Fruit fly (Drosophila melanogaster) whole organism, embryonic: ENCODE data around the gene wg.

ENCODE experiments used
- Antp ChIP-seq: fragments of 200-800 bp; sonication (Bioruptor generic); optimal IDR thresholded peaks from 3 replicates; lab custom pipeline; 2016; ENCODE audit warnings: missing biosample characterization, missing genetic modification characterization
- Atf-2 ChIP-seq: fragments of 200-800 bp; sonication (Bioruptor generic); optimal IDR thresholded peaks from 2 replicates; lab custom pipeline; 2016; ENCODE audit warnings: missing biosample characterization, missing genetic modification characterization
- Bgb ChIP-seq: fragments of 200-800 bp; sonication (Bioruptor generic); IDR thresholded peaks from 2 replicates; pipeline ENCODE4 v1.3.6; 2022; ENCODE audit warnings: missing biosample characterization, missing genetic modification characterization; ENCODE audit not compliant: partially characterized antibody
- CG10267 ChIP-seq: fragments of 200-800 bp; sonication (Bioruptor generic); optimal IDR thresholded peaks from 2 replicates; lab custom pipeline; 2018; ENCODE audit warnings: missing biosample characterization, mild to moderate bottlenecking, missing genetic modification characterization, moderate library complexity
- CG10462 ChIP-seq: fragments of 200-800 bp; sonication (Bioruptor generic); optimal IDR thresholded peaks from 2 replicates; lab custom pipeline; 2016; ENCODE audit warnings: missing biosample characterization, missing genetic modification characterization
- CG10543 ChIP-seq: fragments of 200-800 bp; sonication (Bioruptor generic); optimal IDR thresholded peaks from 3 replicates; lab custom pipeline; 2017; ENCODE audit warnings: missing biosample characterization, mild to moderate bottlenecking, missing genetic modification characterization, moderate library complexity
- CG11695 ChIP-seq: fragments of 200-800 bp; sonication (Bioruptor generic); IDR thresholded peaks from 3 replicates; pipeline ENCODE4 v1.3.6; 2022; ENCODE audit warnings: missing biosample characterization, missing genetic modification characterization
- CG12299 ChIP-seq: fragments of 200-800 bp; sonication (Bioruptor generic); optimal IDR thresholded peaks from 2 replicates; lab custom pipeline; 2018; ENCODE audit warnings: missing biosample characterization, mild to moderate bottlenecking, missing genetic modification characterization
- CG12391 ChIP-seq: fragments of 200-800 bp; sonication (Bioruptor generic); optimal IDR thresholded peaks from 3 replicates; lab custom pipeline; 2018; ENCODE audit warnings: missing biosample characterization, mild to moderate bottlenecking, missing genetic modification characterization, moderate library complexity
- CG17829 ChIP-seq: fragments of 200-800 bp; optimal IDR thresholded peaks from 2 replicates; lab custom pipeline; 2019; ENCODE audit warnings: missing biosample characterization, mild to moderate bottlenecking, missing genetic modification characterization, moderate library complexity
- CG3065 ChIP-seq: fragments of 200-800 bp; sonication (Bioruptor generic); optimal IDR thresholded peaks from 2 replicates; lab custom pipeline; 2016; ENCODE audit warnings: missing biosample characterization, missing genetic modification characterization
- CG32532 ChIP-seq: fragments of 200-800 bp; sonication (Bioruptor generic); IDR thresholded peaks from 2 replicates; pipeline ENCODE4 v1.3.6; 2022; ENCODE audit warnings: missing biosample characterization, missing genetic modification characterization
- CG33213 ChIP-seq: fragments of 200-800 bp; sonication (Bioruptor generic); optimal IDR thresholded peaks from 3 replicates; lab custom pipeline; 2016; ENCODE audit warnings: missing biosample characterization, missing genetic modification characterization
- CG5180 ChIP-seq: fragments of 200-800 bp; sonication (Bioruptor generic); optimal IDR thresholded peaks from 3 replicates; lab custom pipeline; 2017; ENCODE audit warnings: missing biosample characterization, missing genetic modification characterization, mild to moderate bottlenecking, moderate library complexity, missing genetic modification reagents
- CG6254 ChIP-seq: fragments of 200-800 bp; sonication (Bioruptor generic); optimal IDR thresholded peaks from 3 replicates; lab custom pipeline; 2017; ENCODE audit warnings: mild to moderate bottlenecking, missing biosample characterization, missing genetic modification reagents, missing genetic modification characterization
- CG6813 ChIP-seq: fragments of 200-800 bp; sonication (Bioruptor generic); optimal IDR thresholded peaks from 2 replicates; lab custom pipeline; 2017; ENCODE audit warnings: missing biosample characterization, missing genetic modification characterization, mild to moderate bottlenecking, moderate library complexity, missing genetic modification reagents
- CG8765 ChIP-seq: fragments of 200-800 bp; sonication (Bioruptor generic); IDR thresholded peaks from 2 replicates; pipeline ENCODE4 v1.3.6; 2022; ENCODE audit warnings: missing biosample characterization, missing genetic modification characterization
- Chrac-16 ChIP-seq: fragments of 200-800 bp; sonication (Bioruptor generic); optimal IDR thresholded peaks from 3 replicates; lab custom pipeline; 2016; ENCODE audit warnings: missing biosample characterization, missing genetic modification characterization
- Deaf1 ChIP-seq: fragments of 200-800 bp; optimal IDR thresholded peaks from 3 replicates; lab custom pipeline; 2019; ENCODE audit warnings: missing biosample characterization, mild to moderate bottlenecking, missing genetic modification characterization, moderate library complexity
- Doc3 ChIP-seq: fragments of 200-800 bp; sonication (Bioruptor generic); IDR thresholded peaks from 3 replicates; pipeline ENCODE4 v1.3.6; 2022; ENCODE audit warnings: missing biosample characterization, missing genetic modification characterization; ENCODE audit not compliant: partially characterized antibody
- Eip74EF ChIP-seq, 2 experiments: fragments of 200-800 bp in 1 of 2; fragments of >200 bp in 1 of 2; sonication (Bioruptor generic) in 1 of 2; optimal IDR thresholded peaks; 2 replicates each; lab custom pipeline; 2017 to 2019; ENCODE audit warnings: missing biosample characterization in 2 of 2, missing genetic modification characterization in 2 of 2, mild to moderate bottlenecking in 1 of 2, moderate library complexity in 1 of 2
- Ets97D ChIP-seq: fragments of 200-800 bp; sonication (Bioruptor generic); optimal IDR thresholded peaks from 3 replicates; lab custom pipeline; 2016; ENCODE audit warnings: missing biosample characterization, missing genetic modification characterization
- Hand ChIP-seq: fragments of 200-800 bp; sonication (Bioruptor generic); optimal IDR thresholded peaks from 2 replicates; lab custom pipeline; 2017; ENCODE audit warnings: mild to moderate bottlenecking, missing biosample characterization, missing genetic modification reagents, missing genetic modification characterization
- Nf-YC ChIP-seq: fragments of 200-800 bp; optimal IDR thresholded peaks from 3 replicates; lab custom pipeline; 2019; ENCODE audit warnings: missing biosample characterization, mild to moderate bottlenecking, missing genetic modification characterization, moderate library complexity
- Side ChIP-seq: fragments of 200-800 bp; sonication (Bioruptor generic); optimal IDR thresholded peaks from 2 replicates; lab custom pipeline; 2016; ENCODE audit warnings: missing biosample characterization, missing genetic modification characterization
- Sox100B ChIP-seq: fragments of 200-800 bp; sonication (Bioruptor generic); optimal IDR thresholded peaks from 3 replicates; lab custom pipeline; 2018; ENCODE audit warnings: missing biosample characterization, mild to moderate bottlenecking, missing genetic modification characterization
- Xrp1 ChIP-seq: fragments of 200-800 bp; sonication (Bioruptor generic); IDR thresholded peaks from 2 replicates; pipeline ENCODE4 v1.3.6; 2022; ENCODE audit warnings: missing biosample characterization, missing genetic modification characterization
- amos ChIP-seq: fragments of 200-800 bp; sonication (Bioruptor generic); IDR thresholded peaks from 2 replicates; pipeline ENCODE4 v1.3.6; 2022; ENCODE audit warnings: missing biosample characterization, missing genetic modification characterization; ENCODE audit not compliant: partially characterized antibody
- ase ChIP-seq: fragments of 200-800 bp; sonication (Bioruptor generic); IDR thresholded peaks from 3 replicates; pipeline ENCODE4 v1.3.6; 2022; ENCODE audit warnings: missing biosample characterization, missing genetic modification characterization
- cad ChIP-seq: fragments of >200 bp; optimal IDR thresholded peaks from 2 replicates; lab custom pipeline; 2017; ENCODE audit warnings: missing biosample characterization, missing genetic modification characterization
- chinmo ChIP-seq: fragments of 200-800 bp; sonication (Bioruptor generic); IDR thresholded peaks from 4 replicates; pipeline ENCODE4 v1.3.6; 2022; ENCODE audit warnings: missing biosample characterization, missing genetic modification characterization; ENCODE audit not compliant: partially characterized antibody
- chn ChIP-seq: fragments of 200-800 bp; sonication (Bioruptor generic); optimal IDR thresholded peaks from 2 replicates; lab custom pipeline; 2016; ENCODE audit warnings: missing biosample characterization, missing genetic modification characterization
- dpn ChIP-seq, 2 experiments: fragments of 200-800 bp; sonication (Bioruptor generic); optimal IDR thresholded peaks; 3 replicates each; lab custom pipeline; 2016; ENCODE audit warnings: missing biosample characterization in 2 of 2, missing genetic modification characterization in 2 of 2
- dysf ChIP-seq: fragments of 200-800 bp; sonication (Bioruptor generic); IDR thresholded peaks from 3 replicates; pipeline ENCODE4 v1.3.6; 2022; ENCODE audit warnings: missing biosample characterization, missing genetic modification characterization
- esg ChIP-seq: fragments of 200-800 bp; sonication (Bioruptor generic); conservative IDR thresholded peaks from 2 replicates; pipeline ENCODE4 v1.3.6; 2022; ENCODE audit warnings: missing biosample characterization, missing genetic modification characterization
- gce ChIP-seq: fragments of 200-800 bp; sonication (Bioruptor generic); IDR thresholded peaks from 3 replicates; pipeline ENCODE4 v1.3.6; 2022; ENCODE audit warnings: missing biosample characterization, missing genetic modification characterization
- h ChIP-seq: fragments of >200 bp; optimal IDR thresholded peaks from 2 replicates; lab custom pipeline; 2017
- hb ChIP-seq: fragments of 200-800 bp; sonication (Bioruptor generic); IDR thresholded peaks from 3 replicates; pipeline ENCODE4 v1.3.6; 2022; ENCODE audit warnings: missing biosample characterization, missing genetic modification characterization; ENCODE audit not compliant: partially characterized antibody
- jing ChIP-seq: fragments of 200-800 bp; sonication (Bioruptor generic); optimal IDR thresholded peaks from 2 replicates; lab custom pipeline; 2018; ENCODE audit warnings: missing biosample characterization, mild to moderate bottlenecking, missing genetic modification characterization
- jumu ChIP-seq: fragments of 200-800 bp; sonication (Bioruptor generic); optimal IDR thresholded peaks from 3 replicates; lab custom pipeline; 2016; ENCODE audit warnings: missing biosample characterization, missing genetic modification characterization
- kah ChIP-seq: fragments of 200-800 bp; sonication (Bioruptor generic); optimal IDR thresholded peaks from 2 replicates; lab custom pipeline; 2018; ENCODE audit warnings: missing biosample characterization, mild to moderate bottlenecking, missing genetic modification characterization
- knrl ChIP-seq: fragments of 200-800 bp; sonication (Bioruptor generic); IDR thresholded peaks from 3 replicates; pipeline ENCODE4 v1.3.6; 2022; ENCODE audit warnings: missing biosample characterization, missing genetic modification characterization; ENCODE audit not compliant: partially characterized antibody
- lab ChIP-seq: fragments of 200-800 bp; sonication (Bioruptor generic); optimal IDR thresholded peaks from 3 replicates; lab custom pipeline; 2017; ENCODE audit warnings: missing biosample characterization, missing genetic modification characterization, mild to moderate bottlenecking, moderate library complexity, missing genetic modification reagents
- lola ChIP-seq, 3 experiments: fragments of >200 bp in 2 of 3; fragments of 200-800 bp in 1 of 3; sonication (Bioruptor generic) in 1 of 3; optimal IDR thresholded peaks; 2 replicates each; lab custom pipeline; 2017 to 2019; ENCODE audit warnings: missing biosample characterization in 3 of 3, missing genetic modification characterization in 3 of 3, mild to moderate bottlenecking in 1 of 3, moderate library complexity in 1 of 3
- mam ChIP-seq: fragments of 200-800 bp; sonication (Bioruptor generic); optimal IDR thresholded peaks from 3 replicates; lab custom pipeline; 2016; ENCODE audit warnings: missing biosample characterization, missing genetic modification characterization
- sc ChIP-seq, 3 experiments: fragments of >200 bp in 2 of 3; fragments of 200-800 bp in 1 of 3; sonication (Bioruptor generic) in 1 of 3; optimal IDR thresholded peaks; 2 replicates in 2 of 3; 3 replicates in 1 of 3; lab custom pipeline; 2017; ENCODE audit warnings: mild to moderate bottlenecking in 1 of 3, missing biosample characterization in 1 of 3, missing genetic modification characterization in 1 of 3, missing genetic modification reagents in 1 of 3
- ssp ChIP-seq: fragments of 200-800 bp; sonication (Bioruptor generic); IDR thresholded peaks from 2 replicates; pipeline ENCODE4 v1.3.6; 2022; ENCODE audit warnings: missing biosample characterization, missing genetic modification characterization
- sug ChIP-seq: fragments of 200-800 bp; optimal IDR thresholded peaks from 2 replicates; lab custom pipeline; 2019; ENCODE audit warnings: missing biosample characterization, mild to moderate bottlenecking, missing genetic modification characterization, moderate library complexity
- yki ChIP-seq: fragments of >200 bp; optimal IDR thresholded peaks from 3 replicates; lab custom pipeline; 2018

wg gene

DNA sequence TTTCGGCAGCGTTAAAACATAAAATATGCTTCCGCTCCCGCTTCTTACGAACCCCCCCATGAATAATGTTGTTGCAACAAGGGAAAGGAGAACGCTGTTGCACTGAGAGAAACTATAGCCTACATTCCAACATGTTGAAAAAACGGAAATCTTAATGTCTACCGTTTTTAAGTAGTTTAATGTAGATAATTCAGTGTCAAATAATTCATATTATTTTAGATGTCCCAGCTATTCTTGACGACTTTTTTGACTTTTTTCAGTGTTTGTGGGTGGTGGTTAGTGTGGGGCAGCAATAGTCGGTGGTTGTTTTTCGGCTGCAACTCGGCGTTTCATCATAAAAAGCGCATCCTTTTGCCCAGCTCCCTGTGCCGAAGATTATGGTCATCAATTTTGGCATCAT lies 45.0 kb upstream of the wg start (continued):
- TF ChIP-seq sug (tag; lab: Kevin White, UChicago) = no peak
- peak; percentile 23 for TF ChIP-seq Side (GFP tag; lab: Kevin White, UChicago)
- TF ChIP-seq CG33213 = no peak
- TF ChIP-seq jing (GFP tag; lab: Kevin White, UChicago) = peak; percentile 10
- TF ChIP-seq amos (GFP tag; lab: Robert Waterston, UW) = no peak
- peak; percentile 84 for TF ChIP-seq Xrp1 (GFP tag; lab: Robert Waterston, UW)
- TF ChIP-seq Antp (GFP tag; lab: Kevin White, UChicago) = peak; percentile 15
- peak; percentile 72 for TF ChIP-seq CG12391
- TF ChIP-seq hb (GFP tag; lab: Robert Waterston, UW) = no peak
- TF ChIP-seq ase (GFP tag; lab: Robert Waterston, UW) = no peak
- TF ChIP-seq Eip74EF (GFP tag; optimal IDR thresholded peaks at IDR 0.05; lab: Kevin White, UChicago) = peak in 1 of 2 experiments; percentile 11
- TF ChIP-seq lab (GFP tag; lab: Kevin White, UChicago) = peak; percentile 14
- peak; percentile 13 for TF ChIP-seq Chrac-16 (GFP tag; lab: Kevin White, UChicago)
- no peak for TF ChIP-seq Nf-YC (tag; lab: Kevin White, UChicago)
- peak; percentile 8 for TF ChIP-seq Deaf1 (tag; lab: Kevin White, UChicago)
- peak; percentile 23 for TF ChIP-seq CG12299 (tag; lab: Kevin White, UChicago)
- TF ChIP-seq chn = peak; percentile 43
- TF ChIP-seq CG10543 (GFP tag; lab: Kevin White, UChicago) = no peak
- TF ChIP-seq h (lab: Kevin White, UChicago) = no peak
- peak; percentile 24 for TF ChIP-seq kah (GFP tag; lab: Kevin White, UChicago)
- peak; percentile 16 for TF ChIP-seq CG10462 (GFP tag; lab: Kevin White, UChicago)
- peak; percentile 52 for TF ChIP-seq esg (GFP tag; lab: Robert Waterston, UW)
- peak; percentile 26 for TF ChIP-seq jumu (GFP tag; lab: Kevin White, UChicago)
- TF ChIP-seq CG3065 (GFP tag; lab: Kevin White, UChicago) = peak; percentile 10
- peak; percentile 43 for TF ChIP-seq Sox100B
- peak; percentile 27 for TF ChIP-seq CG6813 (GFP tag; lab: Kevin White, UChicago)
- no peak for TF ChIP-seq Ets97D (GFP tag; lab: Kevin White, UChicago)
- peak; percentile 58 for TF ChIP-seq CG17829 (tag; lab: Kevin White, UChicago)
- no peak for TF ChIP-seq knrl
- TF ChIP-seq CG11695 (GFP tag; lab: Robert Waterston, UW) = no peak
- TF ChIP-seq gce = 0 out of 3 replicates have a peak, but pooled peaks have one; percentile 15
- TF ChIP-seq dysf (GFP tag; lab: Robert Waterston, UW) = 0 out of 3 replicates have a peak, but pooled peaks have one; percentile 52
- peak; percentile 50 for TF ChIP-seq CG6254
- 0 out of 2 replicates have a peak, but pooled peaks have one; percentile 6 for TF ChIP-seq CG32532 (GFP tag; lab: Robert Waterston, UW)
- 0 out of 4 replicates have a peak, but pooled peaks have one; percentile 18 for TF ChIP-seq chinmo
- no peak for TF ChIP-seq sc (optimal IDR thresholded peaks at IDR 0.05; lab: Kevin White, UChicago)
- TF ChIP-seq sc (GFP tag; optimal IDR thresholded peaks at IDR 0.05; lab: Kevin White, UChicago) = peak; percentile 52
- no peak for TF ChIP-seq Doc3
- TF ChIP-seq lola (GFP tag; optimal IDR thresholded peaks at IDR 0.05; lab: Kevin White, UChicago) = peak in 1 of 3 experiments; percentile 72
- TF ChIP-seq cad (GFP tag; lab: Kevin White, UChicago) = no peak
- no peak for TF ChIP-seq Atf-2 (GFP tag; lab: Kevin White, UChicago)
- TF ChIP-seq dpn (GFP tag; optimal IDR thresholded peaks at IDR 0.05; lab: Kevin White, UChicago) = peak; percentile 37 to 45
- no peak for TF ChIP-seq CG8765
- no peak for TF ChIP-seq Bgb (GFP tag; lab: Robert Waterston, UW)
- TF ChIP-seq yki = no peak
- TF ChIP-seq Hand (GFP tag; lab: Kevin White, UChicago) = no peak
- TF ChIP-seq CG10267 (tag; lab: Kevin White, UChicago) = peak; percentile 54
- TF ChIP-seq ssp (GFP tag; lab: Robert Waterston, UW) = peak; percentile 41; the same call in 1 of the 2 replicates
- TF ChIP-seq mam (GFP tag; lab: Kevin White, UChicago) = no peak
- peak; percentile 35 for TF ChIP-seq CG5180 (GFP tag; lab: Kevin White, UChicago)
